Worm (Caenorhabditis elegans) whole organism, L4 larva: ENCODE measurements around the gene B0454.5.

Source experiments
- F44E2.7 ChIP-seq: fragments of 200-800 bp; sonication (Bioruptor generic); IDR thresholded peaks from 2 replicates; pipeline ENCODE4 v2.1.2; 2022; ENCODE audit warnings: missing genetic modification characterization, missing compliant biosample characterization
- F49E8.2 ChIP-seq: sonication (generic microtip); optimal IDR thresholded peaks from 2 replicates; lab custom pipeline; 2016; ENCODE audit warnings: missing compliant biosample characterization, mild to moderate bottlenecking, missing genetic modification characterization, borderline replicate concordance
- R02D3.7 ChIP-seq: fragments of 150-350 bp; sonication (generic microtip); optimal IDR thresholded peaks from 3 replicates; lab custom pipeline; 2014; ENCODE audit warnings: missing biosample characterization, missing genetic modification characterization
- T26A8.4 ChIP-seq: fragments of 200-800 bp; sonication (Bioruptor generic); IDR thresholded peaks from 2 replicates; pipeline ENCODE4 v1.3.6; 2022; ENCODE audit warnings: missing genetic modification characterization, missing compliant biosample characterization
- Y105C5A.15 ChIP-seq: fragments of 200-800 bp; sonication (Bioruptor generic); IDR thresholded peaks from 2 replicates; pipeline ENCODE4 v1.3.6; 2022; ENCODE audit warnings: missing genetic modification characterization, missing compliant biosample characterization
- Y75B8A.6 ChIP-seq: fragments of 200-800 bp; sonication (Bioruptor generic); IDR thresholded peaks from 2 replicates; pipeline ENCODE4 v1.3.6; 2022; ENCODE audit warnings: missing genetic modification reagents, missing genetic modification characterization, missing compliant biosample characterization
- ZK337.2 ChIP-seq: fragments of 200-800 bp; sonication (Bioruptor generic); IDR thresholded peaks from 2 replicates; pipeline ENCODE4 v1.3.6; 2022; ENCODE audit warnings: missing genetic modification reagents, missing genetic modification characterization, missing compliant biosample characterization
- ZK546.5 ChIP-seq, 2 experiments: sonication (generic microtip); optimal IDR thresholded peaks; 2 replicates each; lab custom pipeline; 2017; ENCODE audit warnings: missing biosample characterization in 2 of 2, missing genetic modification characterization in 2 of 2
- attf-4 ChIP-seq: sonication (generic microtip); optimal IDR thresholded peaks from 3 replicates; lab custom pipeline; 2017; ENCODE audit warnings: missing biosample characterization, missing genetic modification characterization
- ceh-32 ChIP-seq: sonication (generic microtip); optimal IDR thresholded peaks from 2 replicates; lab custom pipeline; 2016; ENCODE audit warnings: mild to moderate bottlenecking, missing genetic modification characterization, missing compliant biosample characterization; ENCODE audit not compliant: poor library complexity
- ceh-62 ChIP-seq: sonication (generic microtip); optimal IDR thresholded peaks from 2 replicates; lab custom pipeline; 2017; ENCODE audit warnings: missing biosample characterization, missing genetic modification characterization
- daf-19 ChIP-seq: fragments of 200-800 bp; sonication (Bioruptor generic); conservative IDR thresholded peaks from 2 replicates; pipeline ENCODE4 v1.3.6; 2022; ENCODE audit warnings: missing genetic modification characterization, missing compliant biosample characterization
- daf-8 ChIP-seq: fragments of 200-800 bp; sonication (Bioruptor generic); IDR thresholded peaks from 2 replicates; pipeline ENCODE4 v1.3.6; 2022; ENCODE audit warnings: missing genetic modification characterization, missing compliant biosample characterization
- dmd-8 ChIP-seq: fragments of 200-800 bp; sonication (Bioruptor generic); IDR thresholded peaks from 2 replicates; pipeline ENCODE4 v1.3.6; 2022; ENCODE audit warnings: missing genetic modification characterization, missing compliant biosample characterization
- dmd-9 ChIP-seq: fragments of 200-800 bp; sonication (Bioruptor generic); IDR thresholded peaks from 2 replicates; pipeline ENCODE4 v1.3.6; 2022; ENCODE audit warnings: missing genetic modification reagents, missing genetic modification characterization, missing compliant biosample characterization
- dve-1 ChIP-seq: sonication (generic microtip); optimal IDR thresholded peaks from 2 replicates; lab custom pipeline; 2017; ENCODE audit warnings: antibody characterized with exemption, mild to moderate bottlenecking, missing genetic modification characterization, missing compliant biosample characterization; ENCODE audit not compliant: insufficient read depth
- egl-27 ChIP-seq: sonication (generic microtip); optimal IDR thresholded peaks from 3 replicates; lab custom pipeline; 2017; ENCODE audit warnings: missing biosample characterization, missing genetic modification reagents, missing genetic modification characterization
- hlh-11 ChIP-seq: fragments of 200-800 bp; sonication (Bioruptor generic); optimal IDR thresholded peaks from 2 replicates; lab custom pipeline; 2018; ENCODE audit warnings: mild to moderate bottlenecking, missing genetic modification characterization, missing compliant biosample characterization
- hmg-1.1 ChIP-seq: fragments of 200-800 bp; sonication (Bioruptor generic); IDR thresholded peaks from 2 replicates; pipeline ENCODE4 v1.3.6; 2022; ENCODE audit warnings: missing genetic modification reagents, missing genetic modification characterization, missing compliant biosample characterization
- lin-15B ChIP-seq: fragments of 150-350 bp; sonication (generic microtip); optimal IDR thresholded peaks from 3 replicates; lab custom pipeline; 2014; ENCODE audit warnings: missing biosample characterization, missing genetic modification characterization
- lin-38 ChIP-seq: fragments of 200-800 bp; sonication (Bioruptor generic); IDR thresholded peaks from 2 replicates; pipeline ENCODE4 v1.3.6; 2022; ENCODE audit warnings: missing genetic modification reagents, missing genetic modification characterization, missing compliant biosample characterization
- lin-39 ChIP-seq: fragments of 150-350 bp; optimal IDR thresholded peaks from 2 replicates; lab custom pipeline; 2014; ENCODE audit warnings: missing biosample characterization, missing genetic modification reagents, missing genetic modification characterization
- madf-5 ChIP-seq, 2 experiments: fragments of 200-800 bp; sonication (Bioruptor generic); IDR thresholded peaks; 2 replicates each; pipeline ENCODE4 v1.3.6; 2022; ENCODE audit warnings: missing compliant biosample characterization in 2 of 2, missing genetic modification characterization in 2 of 2
- mdl-1 ChIP-seq, 2 experiments: fragments of 150-350 bp in 1 of 2; sonication (generic microtip) in 1 of 2; optimal IDR thresholded peaks; 2 replicates each; lab custom pipeline; 2014 to 2017; ENCODE audit warnings: missing biosample characterization in 2 of 2, missing genetic modification characterization in 2 of 2
- mdt-29 ChIP-seq: fragments of 200-800 bp; sonication (Bioruptor generic); IDR thresholded peaks from 2 replicates; pipeline ENCODE4 v1.3.6; 2022; ENCODE audit warnings: missing genetic modification reagents, missing genetic modification characterization, missing compliant biosample characterization
- mxl-3 ChIP-seq: fragments of 200-800 bp; sonication (Bioruptor generic); optimal IDR thresholded peaks from 2 replicates; lab custom pipeline; 2018; ENCODE audit warnings: mild to moderate bottlenecking, missing genetic modification characterization, missing compliant biosample characterization
- nhr-102 ChIP-seq: sonication (generic microtip); optimal IDR thresholded peaks from 2 replicates; lab custom pipeline; 2016; ENCODE audit warnings: mild to moderate bottlenecking, missing genetic modification characterization, moderate library complexity, missing compliant biosample characterization
- nhr-41 ChIP-seq: fragments of 200-800 bp; sonication (Bioruptor generic); IDR thresholded peaks from 2 replicates; pipeline ENCODE4 v1.3.6; 2022; ENCODE audit warnings: missing genetic modification reagents, missing genetic modification characterization, missing compliant biosample characterization
- nhr-48 ChIP-seq: sonication (generic microtip); optimal IDR thresholded peaks from 2 replicates; lab custom pipeline; 2016; ENCODE audit warnings: mild to moderate bottlenecking, missing genetic modification characterization, missing compliant biosample characterization
- pha-4 ChIP-seq, 2 experiments: fragments of 150-350 bp in 1 of 2; fragments of 200-800 bp in 1 of 2; sonication (Bioruptor generic) in 1 of 2; IDR thresholded peaks in 1 of 2; optimal IDR thresholded peaks in 1 of 2; 2 replicates each; pipeline versions ENCODE4 v1.3.6 to Lab custom; 2014 to 2022; ENCODE audit warnings: missing genetic modification characterization in 2 of 2, missing genetic modification reagents in 2 of 2, missing biosample characterization in 1 of 2, missing compliant biosample characterization in 1 of 2
- php-3 ChIP-seq: fragments of 200-800 bp; sonication (Bioruptor generic); IDR thresholded peaks from 2 replicates; pipeline ENCODE4 v1.3.6; 2022; ENCODE audit warnings: missing genetic modification reagents, missing genetic modification characterization, missing compliant biosample characterization
- saeg-2 ChIP-seq: fragments of 200-800 bp; sonication (Bioruptor generic); IDR thresholded peaks from 2 replicates; pipeline ENCODE4 v1.3.6; 2022; ENCODE audit warnings: missing genetic modification reagents, missing genetic modification characterization, missing compliant biosample characterization
- set-16 ChIP-seq: fragments of 200-800 bp; sonication (Bioruptor generic); IDR thresholded peaks from 2 replicates; pipeline ENCODE4 v1.3.6; 2022; ENCODE audit warnings: missing genetic modification reagents, missing genetic modification characterization, missing compliant biosample characterization
- skn-1 ChIP-seq: fragments of 150-350 bp; optimal IDR thresholded peaks from 2 replicates; lab custom pipeline; 2014; ENCODE audit warnings: missing biosample characterization, missing genetic modification characterization
- snpc-1.2 ChIP-seq: fragments of 200-800 bp; sonication (Bioruptor generic); IDR thresholded peaks from 2 replicates; pipeline ENCODE4 v1.3.6; 2022; ENCODE audit warnings: missing genetic modification reagents, missing genetic modification characterization, missing compliant biosample characterization
- snpc-4 ChIP-seq: fragments of 150-350 bp; optimal IDR thresholded peaks from 2 replicates; lab custom pipeline; 2014; ENCODE audit warnings: missing biosample characterization, missing genetic modification characterization
- spr-3 ChIP-seq: fragments of 200-800 bp; sonication (Bioruptor generic); optimal IDR thresholded peaks from 2 replicates; lab custom pipeline; 2018; ENCODE audit warnings: mild to moderate bottlenecking, missing genetic modification characterization, missing compliant biosample characterization
- tag-97 ChIP-seq: fragments of 200-800 bp; sonication (Bioruptor generic); IDR thresholded peaks from 2 replicates; pipeline ENCODE4 v1.3.6; 2022; ENCODE audit warnings: missing genetic modification characterization, missing compliant biosample characterization
- vab-7 ChIP-seq: fragments of 200-800 bp; sonication (Bioruptor generic); IDR thresholded peaks from 2 replicates; pipeline ENCODE4 v1.3.6; 2022; ENCODE audit warnings: missing genetic modification reagents, missing genetic modification characterization, missing compliant biosample characterization
- zfp-3 ChIP-seq: fragments of 200-800 bp; sonication (Bioruptor generic); conservative IDR thresholded peaks from 2 replicates; pipeline ENCODE4 v1.3.6; 2022; ENCODE audit warnings: missing genetic modification reagents, missing genetic modification characterization, missing compliant biosample characterization
- zip-2 ChIP-seq: fragments of 150-350 bp; optimal IDR thresholded peaks from 2 replicates; lab custom pipeline; 2014; ENCODE audit warnings: missing biosample characterization, missing genetic modification characterization
- ztf-7 ChIP-seq: fragments of 150-350 bp; optimal IDR thresholded peaks from 2 replicates; lab custom pipeline; 2014; ENCODE audit warnings: missing biosample characterization, missing genetic modification characterization

The B0454.5 gene

ce11 chrII:3005499-3005898, 33.2 kb upstream of the B0454.5 start, which contains the start of gene lido-12:
Gene lido-12, plus strand, starts transcription at chrII:3005799.
- TF ChIP-seq egl-27 (no peak), snpc-1.2 (no peak), R02D3.7 (tag; lab: Kevin White, UChicago) (no peak), tag-97 (no peak), hmg-1.1 (no peak), daf-19 (no peak), lin-39 (no peak), madf-5 (GFP tag; IDR thresholded peaks at IDR 0.05; lab: Robert Waterston, UW) (no peak), spr-3 (GFP tag; lab: Kevin White, UChicago) (no peak), nhr-102 (tag; lab: Kevin White, UChicago) (no peak), lin-38 (GFP tag; lab: Robert Waterston, UW) (no peak), F44E2.7 (GFP tag; lab: Robert Waterston, UW) (no peak), nhr-41 (GFP tag; lab: Robert Waterston, UW) (no peak), mdt-29 (GFP tag; lab: Robert Waterston, UW) (no peak), ztf-7 (tag; lab: Kevin White, UChicago) (no peak), php-3 (GFP tag; lab: Robert Waterston, UW) (no peak), ZK546.5 (tag; optimal IDR thresholded peaks at IDR 0.05; lab: Kevin White, UChicago) (no peak), zip-2 (tag; lab: Kevin White, UChicago) (no peak), ZK337.2 (GFP tag; lab: Robert Waterston, UW) (no peak), dve-1 (tag; lab: Kevin White, UChicago) (no peak)

ce11 chrII:3008400-3008799, 30.3 kb upstream of the B0454.5 start, which contains the start of gene sdz-5:
Gene sdz-5, plus strand, starts transcription at chrII:3008700.
- TF ChIP-seq attf-4 (tag; lab: Kevin White, UChicago) (no peak), Y105C5A.15 (no peak), hlh-11 (tag; lab: Kevin White, UChicago) (no peak), ceh-32 (tag; lab: Kevin White, UChicago) (no peak), pha-4 (GFP tag; IDR thresholded peaks at IDR 0.05; lab: Robert Waterston, UW) (no peak), pha-4 (tag; optimal IDR thresholded peaks at IDR 0.05; lab: Kevin White, UChicago) (no peak), Y75B8A.6 (no peak), nhr-48 (tag; lab: Kevin White, UChicago) (no peak), lin-15B (tag; lab: Kevin White, UChicago) (no peak), spr-3 (GFP tag; lab: Kevin White, UChicago) (no peak), snpc-4 (no peak), set-16 (no peak), saeg-2 (GFP tag; lab: Robert Waterston, UW) (no peak), mxl-3 (GFP tag; lab: Kevin White, UChicago) (no peak), T26A8.4 (GFP tag; lab: Robert Waterston, UW) (no peak), madf-5 (GFP tag; IDR thresholded peaks at IDR 0.05; lab: Robert Waterston, UW) (no peak), dmd-9 (GFP tag; lab: Robert Waterston, UW) (no peak), skn-1 (tag; lab: Kevin White, UChicago) (no peak), mdl-1 (tag; optimal IDR thresholded peaks at IDR 0.05; lab: Kevin White, UChicago) (no peak), daf-8 (GFP tag; lab: Robert Waterston, UW) (no peak), vab-7 (no peak)
- TF ChIP-seq, all 104 proteins: peak for 0

DNA sequence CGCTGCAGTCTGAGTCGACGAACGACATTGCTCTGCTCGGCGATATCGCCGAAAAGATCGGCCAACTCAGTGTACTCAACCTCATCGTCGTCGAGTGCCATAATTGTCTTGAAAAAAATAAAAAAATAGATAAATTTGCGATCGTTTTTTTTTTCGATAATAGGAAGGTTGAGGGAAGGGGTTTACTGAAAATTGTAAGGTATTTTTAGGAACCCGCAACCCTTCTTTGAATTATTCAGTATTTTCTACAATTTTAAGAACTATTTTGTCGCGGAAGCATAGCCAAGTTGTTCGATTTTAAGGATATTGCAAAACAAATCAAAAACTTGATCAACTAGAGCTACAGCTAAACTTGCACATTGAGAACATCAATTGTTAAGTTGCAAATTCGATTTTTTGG, 26.5 kb upstream of the B0454.5 start, which contains the start of gene C41H7.9:
Gene C41H7.9 (minus strand): TSS at position 101 of the 400 bp plus-strand sequence.
- TF ChIP-seq F49E8.2 = no peak
- no peak for TF ChIP-seq set-16
- no peak for TF ChIP-seq dmd-8 (GFP tag; lab: Robert Waterston, UW)
- TF ChIP-seq snpc-1.2 = no peak
- no peak for TF ChIP-seq lin-39
- TF ChIP-seq zfp-3 (GFP tag; lab: Robert Waterston, UW) = no peak
- no peak for TF ChIP-seq ceh-62 (tag; lab: Kevin White, UChicago)
- TF ChIP-seq daf-19 = no peak
